Worm (Caenorhabditis elegans) whole organism, dauer: ENCODE results near the gene ZC443.7.

Experiments
- unc-62 ChIP-seq: sonication (generic microtip); optimal IDR thresholded peaks from 2 replicates; lab custom pipeline; 2017; ENCODE audit warnings: missing biosample characterization, missing genetic modification reagents, missing genetic modification characterization

Gene ZC443.7

DNA sequence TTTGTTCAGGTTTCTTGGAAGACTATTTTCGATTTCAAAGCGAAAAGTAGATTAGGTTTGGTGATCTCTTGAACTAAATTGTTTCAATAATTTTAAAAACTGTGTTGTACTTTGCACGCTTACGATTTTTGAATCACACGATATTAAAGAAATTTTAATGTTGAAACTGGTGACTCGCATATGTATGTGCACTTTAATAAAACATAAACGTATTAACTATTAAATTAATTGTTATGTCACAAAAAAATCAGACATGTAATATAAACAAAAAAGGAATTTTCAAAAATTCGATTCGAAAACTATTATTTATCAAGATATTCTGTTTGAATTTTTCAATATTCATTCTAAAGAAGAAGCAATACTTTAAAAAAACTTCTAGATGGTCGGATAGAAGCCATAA lies 20.9 kb downstream of the ZC443.7 start, which contains the start of gene ugt-15:
Gene ugt-15, plus strand, starts transcription at position 301 of the 400 bp plus-strand sequence.
- TF ChIP-seq unc-62 (GFP tag; lab: Kevin White, UChicago) = no peak

ce11 chrV:12835388-12835787 lies 29.1 kb downstream of the ZC443.7 start, which contains the start of gene C44H9.4:
Gene C44H9.4, plus strand, starts transcription at chrV:12835688.
- TF ChIP-seq unc-62 (GFP tag; lab: Kevin White, UChicago) = no peak

ce11 chrV:12844748-12845147 lies 38.5 kb downstream of the ZC443.7 start:
- no peak for TF ChIP-seq unc-62 (GFP tag; lab: Kevin White, UChicago)

DNA sequence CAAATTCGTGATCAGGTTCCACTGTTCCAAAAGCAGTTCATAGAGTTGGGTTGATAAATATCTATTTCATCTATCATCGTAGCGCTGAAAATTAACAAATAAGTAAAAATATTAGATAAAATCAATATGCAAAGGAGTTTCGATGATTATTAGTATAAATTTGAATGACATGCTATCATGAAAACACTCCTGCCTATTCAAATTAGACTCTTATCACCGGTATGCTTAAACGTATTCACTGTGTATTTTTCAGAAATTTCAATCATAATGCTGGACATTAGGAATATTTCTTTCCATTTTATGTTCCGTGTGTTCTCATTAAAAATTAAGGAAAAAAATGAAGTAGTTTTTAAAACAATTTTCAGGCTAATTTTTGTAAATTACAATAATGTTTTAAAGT lies 39.0 kb downstream of the ZC443.7 start, which contains the start of gene C44H9.6:
Gene C44H9.6, minus strand, starts transcription at position 101 of the 400 bp plus-strand sequence.
- TF ChIP-seq unc-62 (GFP tag; lab: Kevin White, UChicago) = no peak

DNA sequence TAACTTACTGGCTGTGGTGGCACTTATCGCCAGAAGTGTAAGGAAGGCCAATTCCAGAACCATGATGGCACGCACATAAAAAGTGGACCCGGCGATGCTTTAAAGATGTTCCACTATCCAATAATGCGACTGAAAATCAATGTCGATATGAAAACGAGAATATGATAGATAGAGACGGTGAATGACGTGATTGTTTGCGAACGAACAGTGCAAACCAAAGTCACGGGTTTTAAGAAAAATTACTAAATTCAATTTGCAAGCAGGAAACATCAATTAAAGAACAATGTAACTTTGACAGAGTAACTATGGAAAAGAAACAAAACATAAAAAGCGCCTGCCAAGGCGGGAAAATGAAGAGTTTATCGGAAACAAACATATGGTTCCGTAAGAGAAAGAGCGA lies 43.4 kb downstream of the ZC443.7 start, which contains the start of gene C44H9.5:
Gene C44H9.5, minus strand, starts transcription at position 129 of the 400 bp plus-strand sequence.
- no peak for TF ChIP-seq unc-62 (GFP tag; lab: Kevin White, UChicago)

DNA sequence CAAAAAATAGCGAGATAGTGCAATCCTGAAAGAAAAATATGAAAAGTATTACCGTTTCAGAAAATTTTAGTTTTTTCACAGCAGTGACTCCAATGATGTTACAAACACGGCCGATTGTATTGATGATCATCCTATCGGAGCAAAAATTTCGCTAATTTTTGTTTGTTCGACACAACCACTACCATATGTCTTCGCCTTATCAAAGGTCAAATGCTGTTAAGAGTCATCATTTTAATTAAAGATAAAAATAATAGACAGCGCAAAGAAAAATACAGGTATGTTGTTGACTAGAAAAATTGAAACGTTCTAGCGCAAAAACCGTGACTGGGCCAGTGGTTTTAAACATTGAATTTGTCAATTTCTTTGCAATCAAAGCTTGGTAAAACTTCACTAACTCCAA lies 46.1 kb downstream of the ZC443.7 start:
- no peak for TF ChIP-seq unc-62 (GFP tag; lab: Kevin White, UChicago)

DNA sequence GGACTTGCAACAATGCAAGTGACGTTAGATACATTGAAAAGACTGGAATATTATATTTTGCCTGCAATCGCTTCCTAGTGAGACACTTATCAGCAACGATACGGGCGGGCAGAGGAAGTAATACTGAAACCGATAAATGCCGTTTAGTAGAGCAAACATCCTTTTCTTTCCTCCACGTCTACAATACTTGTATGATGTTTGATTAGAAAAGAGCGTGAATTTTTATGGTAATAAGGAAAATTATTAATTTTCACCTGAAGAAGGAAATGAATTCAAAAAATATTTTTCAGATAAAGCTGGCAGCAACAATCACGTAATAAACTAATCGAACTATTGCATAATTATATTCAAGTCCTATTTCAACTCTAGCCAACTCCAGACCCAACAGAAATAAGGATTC lies 48.5 kb downstream of the ZC443.7 start, which contains the start of gene C44H9.7:
Gene C44H9.7, minus strand, starts transcription at position 101 of the 400 bp plus-strand sequence.
- TF ChIP-seq unc-62 (GFP tag; lab: Kevin White, UChicago) = no peak
